Worm (Caenorhabditis elegans) whole organism, L2 larva: ENCODE measurements around the gene B0416.11.

Source experiments
- aly-2 ChIP-seq: fragments of 150-350 bp; optimal IDR thresholded peaks from 2 replicates; lab custom pipeline; 2014; ENCODE audit warnings: missing biosample characterization, missing genetic modification characterization
- ama-1 ChIP-seq: fragments of 150-350 bp; optimal IDR thresholded peaks from 2 replicates; lab custom pipeline; 2018; ENCODE audit warnings: inconsistent platforms
- blmp-1 ChIP-seq: sonication (generic microtip); optimal IDR thresholded peaks from 2 replicates; lab custom pipeline; 2017; ENCODE audit warnings: missing genetic modification characterization, mild to moderate bottlenecking, missing compliant biosample characterization, antibody characterized with exemption, moderate library complexity; ENCODE audit not compliant: insufficient read depth
- fos-1 ChIP-seq: fragments of 150-350 bp; optimal IDR thresholded peaks from 2 replicates; lab custom pipeline; 2014; ENCODE audit warnings: missing biosample characterization, missing genetic modification characterization
- lin-11 ChIP-seq: fragments of 150-350 bp; sonication (generic microtip); optimal IDR thresholded peaks from 2 replicates; lab custom pipeline; 2014; ENCODE audit warnings: missing biosample characterization, missing genetic modification characterization, inconsistent platforms, mixed read lengths
- nhr-12 ChIP-seq: fragments of 150-350 bp; optimal IDR thresholded peaks from 2 replicates; lab custom pipeline; 2014; ENCODE audit warnings: missing biosample characterization, missing genetic modification characterization
- nhr-237 ChIP-seq: fragments of 150-350 bp; optimal IDR thresholded peaks from 2 replicates; lab custom pipeline; 2014; ENCODE audit warnings: missing biosample characterization, missing genetic modification characterization
- nhr-25 ChIP-seq: fragments of 150-350 bp; sonication (generic microtip); optimal IDR thresholded peaks from 3 replicates; lab custom pipeline; 2014; ENCODE audit warnings: missing biosample characterization, missing genetic modification characterization
- unc-39 ChIP-seq: fragments of 150-350 bp; optimal IDR thresholded peaks from 2 replicates; lab custom pipeline; 2014; ENCODE audit warnings: missing biosample characterization, missing genetic modification characterization
- zag-1 ChIP-seq: fragments of 150-350 bp; optimal IDR thresholded peaks from 2 replicates; lab custom pipeline; 2014; ENCODE audit warnings: missing biosample characterization, missing genetic modification characterization

DNA sequence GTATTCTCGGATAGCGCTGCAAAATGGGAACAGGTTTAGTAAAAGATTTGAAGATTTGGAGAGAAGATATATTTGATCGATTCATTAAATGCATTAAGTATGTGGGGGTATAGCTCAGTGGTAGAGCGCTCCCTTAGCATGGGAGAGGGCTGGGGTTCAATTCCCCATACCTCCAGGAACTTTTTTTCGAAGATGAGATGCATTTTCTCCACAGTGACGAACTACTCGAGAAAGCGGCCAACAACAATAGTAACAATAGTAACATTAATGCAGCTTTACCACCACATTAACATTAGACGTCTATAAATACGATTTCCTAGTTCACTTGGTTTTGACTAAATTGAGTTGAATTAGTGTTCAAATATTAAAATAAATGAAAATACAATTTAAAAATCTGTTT is 45.2 kb downstream of the B0416.11 start:
- TF ChIP-seq lin-11 (no peak), blmp-1 (no peak), ama-1 (lab: Kevin White, UChicago) (no peak), fos-1 (tag; lab: Kevin White, UChicago) (no peak), nhr-237 (tag; lab: Kevin White, UChicago) (no peak), nhr-12 (tag; lab: Kevin White, UChicago) (no peak), zag-1 (tag; lab: Kevin White, UChicago) (no peak), nhr-25 (tag; lab: Kevin White, UChicago) (no peak), unc-39 (tag; lab: Kevin White, UChicago) (no peak), aly-2 (tag; lab: Kevin White, UChicago) (no peak)
